Fruit fly (Drosophila melanogaster): ENCODE measurements around the gene Wnk.

Wnk gene

dm6 chr3L:21536857-21537256 is 17.9 kb downstream of the Wnk start, which contains the start of gene Rpn10 (continued):
- TF ChIP-seq repo (GFP tag; optimal IDR thresholded peaks at IDR 0.05), result peak; percentile 28
- no peak for TF ChIP-seq Eip74EF (GFP tag; optimal IDR thresholded peaks at IDR 0.05)
- peak; percentile 95 for TF ChIP-seq Dll (GFP tag; IDR thresholded peaks at IDR 0.05; ENCODE audit: partially characterized antibody)
- peak; percentile 4 for TF ChIP-seq ind (GFP tag; optimal IDR thresholded peaks at IDR 0.05)
- no peak for TF ChIP-seq CG17802 (tag; optimal IDR thresholded peaks at IDR 0.05)
- no peak for TF ChIP-seq fd96Cb (tag; optimal IDR thresholded peaks at IDR 0.05)
- no peak for TF ChIP-seq pan (optimal IDR thresholded peaks at IDR 0.05)
- TF ChIP-seq pan (GFP tag; optimal IDR thresholded peaks at IDR 0.05 in 1 of 2, IDR thresholded peaks at IDR 0.05 in 1 of 2), result no peak
- TF ChIP-seq CG6683 (GFP tag; optimal IDR thresholded peaks at IDR 0.05), result no peak
- TF ChIP-seq CG6272 (GFP tag; IDR thresholded peaks at IDR 0.05), result no peak
- no peak for TF ChIP-seq CG6813 (GFP tag; optimal IDR thresholded peaks at IDR 0.05)
- no peak for TF ChIP-seq CG8359 (GFP tag; optimal IDR thresholded peaks at IDR 0.05; ENCODE audit: borderline replicate concordance)
- no peak for TF ChIP-seq grau (tag; optimal IDR thresholded peaks at IDR 0.05)
- TF ChIP-seq CG9437 (GFP tag; optimal IDR thresholded peaks at IDR 0.05), result peak; percentile 22
- peak; percentile 59 for TF ChIP-seq Dp (GFP tag; optimal IDR thresholded peaks at IDR 0.05)
- TF ChIP-seq slou (GFP tag; optimal IDR thresholded peaks at IDR 0.05), result no peak
- peak; percentile 40 for TF ChIP-seq CG8388 (GFP tag; optimal IDR thresholded peaks at IDR 0.05)
- no peak for TF ChIP-seq Sox100B (GFP tag; optimal IDR thresholded peaks at IDR 0.05)
- TF ChIP-seq pfk (GFP tag; optimal IDR thresholded peaks at IDR 0.05), result peak; percentile 69
- TF ChIP-seq CG12236 (GFP tag; optimal IDR thresholded peaks at IDR 0.05), result no peak
- no peak for TF ChIP-seq crol (GFP tag; IDR thresholded peaks at IDR 0.05)
- TF ChIP-seq CG3407 (GFP tag; optimal IDR thresholded peaks at IDR 0.05), result no peak
- TF ChIP-seq CG12155 (GFP tag; optimal IDR thresholded peaks at IDR 0.05), result peak; percentile 42
- no peak for TF ChIP-seq slbo (GFP tag; IDR thresholded peaks at IDR 0.05)
- TF ChIP-seq Bteb2 (GFP tag; optimal IDR thresholded peaks at IDR 0.05), result no peak
- peak; percentile 71 for TF ChIP-seq gfzf (GFP tag; optimal IDR thresholded peaks at IDR 0.05)
- no peak for TF ChIP-seq CG17568 (GFP tag; optimal IDR thresholded peaks at IDR 0.05)
- TF ChIP-seq Mes4 (GFP tag; optimal IDR thresholded peaks at IDR 0.05), result no peak
- no peak for TF ChIP-seq Dad (GFP tag; optimal IDR thresholded peaks at IDR 0.05)
- TF ChIP-seq CG6254 (GFP tag; optimal IDR thresholded peaks at IDR 0.05), result peak; percentile 8
- TF ChIP-seq kni (GFP tag; optimal IDR thresholded peaks at IDR 0.05), result no peak
- peak; percentile 85 for TF ChIP-seq row (GFP tag; IDR thresholded peaks at IDR 0.05)
- TF ChIP-seq ranshi (GFP tag; IDR thresholded peaks at IDR 0.05), result no peak
- TF ChIP-seq CG14667 (GFP tag; IDR thresholded peaks at IDR 0.05), result no peak
- TF ChIP-seq bcd (GFP tag; optimal IDR thresholded peaks at IDR 0.05), result no peak
- TF ChIP-seq trh (GFP tag; optimal IDR thresholded peaks at IDR 0.05), result no peak
- TF ChIP-seq hbn (GFP tag; IDR thresholded peaks at IDR 0.05; ENCODE audit: partially characterized antibody), result peak; percentile 98
- no peak for TF ChIP-seq sim (GFP tag; IDR thresholded peaks at IDR 0.05)
- TF ChIP-seq Trl (optimal IDR thresholded peaks at IDR 0.05), result no peak
- no peak for TF ChIP-seq Trl (GFP tag; optimal IDR thresholded peaks at IDR 0.05)
- TF ChIP-seq HLHmδ (GFP tag; optimal IDR thresholded peaks at IDR 0.05), result no peak
- TF ChIP-seq ato (GFP tag; IDR thresholded peaks at IDR 0.05; ENCODE audit: partially characterized antibody), result peak; percentile 97
- no peak for TF ChIP-seq pnt (GFP tag; optimal IDR thresholded peaks at IDR 0.05)
- TF ChIP-seq crp (GFP tag; optimal IDR thresholded peaks at IDR 0.05), result no peak
- peak; percentile 27 for TF ChIP-seq zfh2 (GFP tag; optimal IDR thresholded peaks at IDR 0.05)
- no peak for TF ChIP-seq yki (optimal IDR thresholded peaks at IDR 0.05)
- no peak for TF ChIP-seq unpg (GFP tag; optimal IDR thresholded peaks at IDR 0.05)
- no peak for TF ChIP-seq btn (GFP tag; optimal IDR thresholded peaks at IDR 0.05)
- no peak for TF ChIP-seq GATAe (GFP tag; conservative IDR thresholded peaks at IDR 0.05)
- no peak for TF ChIP-seq Hr51 (GFP tag; optimal IDR thresholded peaks at IDR 0.05)
- no peak for TF ChIP-seq CG7839 (tag; optimal IDR thresholded peaks at IDR 0.05)
